Worm (Caenorhabditis elegans): ENCODE results near the gene ekl-6.

ce11 chrIII:10085103-10085502 is 20.9 kb downstream of the ekl-6 start, which contains the start of gene T16H12.13:
- TF ChIP-seq gei-8 (GFP tag; optimal IDR thresholded peaks at IDR 0.05) (no peak), ama-1 (optimal IDR thresholded peaks at IDR 0.05) (no peak), nhr-111 (GFP tag; optimal IDR thresholded peaks at IDR 0.05) (no peak)

All from whole organism, L4 larva.